Worm (Caenorhabditis elegans) whole organism, young adult: ENCODE measurements around the gene mcm-3AP.

Experiments used
- F55B11.4 ChIP-seq: sonication (generic microtip); optimal IDR thresholded peaks from 2 replicates; lab custom pipeline; 2016; ENCODE audit warnings: missing compliant biosample characterization, missing genetic modification characterization, borderline replicate concordance; ENCODE audit not compliant: insufficient read depth
- ama-1 ChIP-seq, 3 experiments: fragments of 150-350 bp in 1 of 3; sonication (generic microtip) in 2 of 3; optimal IDR thresholded peaks; 2 replicates each; lab custom pipeline; 2014 to 2018; ENCODE audit warnings: missing biosample characterization in 2 of 3, missing genetic modification characterization in 2 of 3, missing genetic modification reagents in 2 of 3
- cebp-1 ChIP-seq, 2 experiments: fragments of 200-800 bp in 1 of 2; sonication (Bioruptor generic) in 1 of 2; sonication (generic microtip) in 1 of 2; IDR thresholded peaks in 1 of 2; optimal IDR thresholded peaks in 1 of 2; 2 replicates each; pipeline versions ENCODE4 v1.3.6 to Lab custom; 2017 to 2022; ENCODE audit warnings: missing compliant biosample characterization in 2 of 2, missing genetic modification characterization in 2 of 2, mild to moderate bottlenecking in 1 of 2, missing genetic modification reagents in 1 of 2, moderate library complexity in 1 of 2
- ceh-79 ChIP-seq: sonication (generic microtip); optimal IDR thresholded peaks from 2 replicates; lab custom pipeline; 2017; ENCODE audit warnings: mild to moderate bottlenecking, missing genetic modification characterization, missing compliant biosample characterization
- dpl-1 ChIP-seq: fragments of 150-350 bp; optimal IDR thresholded peaks from 2 replicates; lab custom pipeline; 2014; ENCODE audit warnings: missing biosample characterization, missing genetic modification reagents, missing genetic modification characterization
- egrh-3 ChIP-seq: fragments of 200-800 bp; sonication (Bioruptor generic); IDR thresholded peaks from 2 replicates; pipeline ENCODE4 v1.3.6; 2022; ENCODE audit warnings: missing genetic modification reagents, missing genetic modification characterization, missing compliant biosample characterization
- lin-26 ChIP-seq: fragments of 200-800 bp; sonication (Bioruptor generic); IDR thresholded peaks from 2 replicates; pipeline ENCODE4 v1.3.6; 2022; ENCODE audit warnings: missing genetic modification reagents, missing genetic modification characterization, missing compliant biosample characterization
- nfya-1 ChIP-seq: sonication (generic microtip); optimal IDR thresholded peaks from 2 replicates; lab custom pipeline; 2017; ENCODE audit warnings: antibody characterized with exemption, missing compliant biosample characterization, missing genetic modification characterization, borderline replicate concordance; ENCODE audit not compliant: insufficient read depth
- unc-130 ChIP-seq: sonication (generic microtip); optimal IDR thresholded peaks from 2 replicates; lab custom pipeline; 2016; ENCODE audit warnings: missing genetic modification reagents, missing genetic modification characterization, missing compliant biosample characterization

ce11 chrIV:7914991-7915390 lies 33.5 kb upstream of the mcm-3AP start, which contains the start of gene C49H3.4:
- TF ChIP-seq unc-130 (GFP tag; lab: Kevin White, UChicago) (no peak), egrh-3 (GFP tag; lab: Robert Waterston, UW) (no peak), dpl-1 (GFP tag; lab: Kevin White, UChicago) (no peak), ceh-79 (tag; lab: Kevin White, UChicago) (no peak), lin-26 (no peak), nfya-1 (tag; lab: Kevin White, UChicago) (no peak), F55B11.4 (tag; lab: Kevin White, UChicago) (no peak), cebp-1 (GFP tag; IDR thresholded peaks at IDR 0.05; lab: Robert Waterston, UW) (no peak), cebp-1 (tag; optimal IDR thresholded peaks at IDR 0.05; lab: Kevin White, UChicago) (no peak), ama-1 (optimal IDR thresholded peaks at IDR 0.05; lab: Kevin White, UChicago) (no peak), ama-1 (GFP tag; optimal IDR thresholded peaks at IDR 0.05; lab: Kevin White, UChicago) (no peak)
